Fruit fly (Drosophila melanogaster): Measurements from ENCODE around the gene CG34345.

CG34345 gene

DNA sequence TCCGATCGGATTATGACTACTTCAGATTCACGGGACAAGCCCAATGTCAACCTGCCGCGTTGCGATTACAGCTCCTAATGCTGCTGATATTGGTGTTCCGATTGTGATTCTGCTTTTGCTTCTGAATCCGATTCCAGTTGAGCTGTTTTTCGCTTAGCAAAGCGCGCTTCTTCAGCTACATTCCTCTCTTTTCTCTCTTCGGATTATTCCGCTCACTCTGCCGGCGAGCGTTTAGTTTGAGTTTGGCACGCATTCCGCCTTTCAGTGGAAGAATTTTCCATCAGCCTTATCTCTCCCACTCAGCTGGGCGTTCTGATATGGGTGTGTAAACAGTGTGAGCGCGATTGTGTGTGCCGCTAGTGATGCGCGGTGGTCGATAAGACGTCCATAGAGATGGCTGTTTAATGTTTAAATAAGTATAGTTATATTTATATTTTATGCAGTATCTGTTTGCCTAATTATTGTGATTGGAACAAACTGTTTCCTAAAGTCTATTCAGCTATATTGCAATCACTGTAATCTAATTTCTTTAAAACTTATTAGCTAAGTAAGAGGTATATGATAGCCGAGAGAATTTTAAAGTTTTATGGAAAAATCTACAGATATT is 44.9 kb downstream of the CG34345 start, which contains the start of gene Galt (continued):
- TF ChIP-seq CG6175 (GFP tag; IDR thresholded peaks at IDR 0.05) (no peak), Ada2b (GFP tag; IDR thresholded peaks at IDR 0.05) (peak; percentile 21; the same call in 1 of the 2 replicates), croc (GFP tag; conservative IDR thresholded peaks at IDR 0.05) (no peak), Elba2 (GFP tag; optimal IDR thresholded peaks at IDR 0.05) (no peak), ap (GFP tag; IDR thresholded peaks at IDR 0.05) (no peak), Camta (GFP tag; optimal IDR thresholded peaks at IDR 0.05) (no peak), dm (GFP tag; optimal IDR thresholded peaks at IDR 0.05) (no peak), CG17829 (tag; optimal IDR thresholded peaks at IDR 0.05) (peak; percentile 64), chm (GFP tag; IDR thresholded peaks at IDR 0.05) (peak; percentile 16; the same call in 1 of the 2 replicates), Drgx (GFP tag; IDR thresholded peaks at IDR 0.05) (no peak), tx (GFP tag; optimal IDR thresholded peaks at IDR 0.05) (no peak), CG17359 (tag; optimal IDR thresholded peaks at IDR 0.05) (peak; percentile 19), ab (GFP tag; optimal IDR thresholded peaks at IDR 0.05) (no peak), mam (GFP tag; optimal IDR thresholded peaks at IDR 0.05) (no peak), CG17612 (GFP tag; IDR thresholded peaks at IDR 0.05) (no peak), CG2678 (tag; optimal IDR thresholded peaks at IDR 0.05) (no peak), pfk (GFP tag; optimal IDR thresholded peaks at IDR 0.05) (peak; percentile 37), CG13296 (GFP tag; optimal IDR thresholded peaks at IDR 0.05) (peak; percentile 66), Vsx1 (GFP tag; optimal IDR thresholded peaks at IDR 0.05) (no peak), NC2β (GFP tag; optimal IDR thresholded peaks at IDR 0.05) (no peak), CG7357 (GFP tag; IDR thresholded peaks at IDR 0.05) (no peak), CG34376 (GFP tag; optimal IDR thresholded peaks at IDR 0.05) (peak; percentile 90), ind (GFP tag; optimal IDR thresholded peaks at IDR 0.05) (no peak), en (GFP tag; optimal IDR thresholded peaks at IDR 0.05) (no peak), Six4 (GFP tag; optimal IDR thresholded peaks at IDR 0.05) (no peak), CG10274 (GFP tag; optimal IDR thresholded peaks at IDR 0.05) (no peak), cas (GFP tag; IDR thresholded peaks at IDR 0.05) (no peak), mld (GFP tag; IDR thresholded peaks at IDR 0.05; ENCODE audit: partially characterized antibody) (peak; percentile 47; the same call in 1 of the 3 replicates), CG10959 (GFP tag; IDR thresholded peaks at IDR 0.05) (no peak), Ets97D (GFP tag; optimal IDR thresholded peaks at IDR 0.05) (no peak), Jarid2 (GFP tag; optimal IDR thresholded peaks at IDR 0.05) (peak; percentile 18), CHES-1-like (GFP tag; optimal IDR thresholded peaks at IDR 0.05) (no peak), h (optimal IDR thresholded peaks at IDR 0.05) (no peak), Nf-YA (GFP tag; IDR thresholded peaks at IDR 0.05) (no peak), Atf6 (GFP tag; IDR thresholded peaks at IDR 0.05) (no peak), CG1233 (GFP tag; optimal IDR thresholded peaks at IDR 0.05) (peak; percentile 46), grau (tag; optimal IDR thresholded peaks at IDR 0.05) (peak; percentile 50), CG10462 (GFP tag; optimal IDR thresholded peaks at IDR 0.05) (no peak), luna (GFP tag; optimal IDR thresholded peaks at IDR 0.05) (no peak), tap (tag; optimal IDR thresholded peaks at IDR 0.05) (peak; percentile 26), Doc3 (GFP tag; IDR thresholded peaks at IDR 0.05; ENCODE audit: partially characterized antibody) (no peak; the same call in 1 of the 3 replicates), CG14050 (GFP tag; IDR thresholded peaks at IDR 0.05) (no peak; the same call in 2 of the 3 replicates), ERR (GFP tag; optimal IDR thresholded peaks at IDR 0.05) (peak; percentile 31), al (GFP tag; IDR thresholded peaks at IDR 0.05) (no peak), MBD-R2 (GFP tag; IDR thresholded peaks at IDR 0.05) (peak; percentile 74), CG8924 (tag; optimal IDR thresholded peaks at IDR 0.05) (peak; percentile 69), CG4730 (GFP tag; IDR thresholded peaks at IDR 0.05) (no peak), dan (GFP tag; IDR thresholded peaks at IDR 0.05) (no peak), org-1 (GFP tag; optimal IDR thresholded peaks at IDR 0.05) (no peak), crc (GFP tag; optimal IDR thresholded peaks at IDR 0.05) (no peak), unpg (GFP tag; optimal IDR thresholded peaks at IDR 0.05) (peak; percentile 39), CG18599 (GFP tag; optimal IDR thresholded peaks at IDR 0.05) (peak; percentile 21)

All from whole organism, embryonic.